Worm (Caenorhabditis elegans) whole organism, mixed stage, embryonic: ENCODE results near the gene srb-19.

ENCODE experiments used
- blmp-1 ChIP-seq: fragments of 150-350 bp; optimal IDR thresholded peaks from 2 replicates; lab custom pipeline; 2014; ENCODE audit warnings: missing biosample characterization, missing genetic modification characterization
- mab-5 ChIP-seq: fragments of 150-350 bp; optimal IDR thresholded peaks from 2 replicates; lab custom pipeline; 2014; ENCODE audit warnings: missing biosample characterization, missing genetic modification characterization
- ztf-11 ChIP-seq: fragments of 150-350 bp; optimal IDR thresholded peaks from 2 replicates; lab custom pipeline; 2014; ENCODE audit warnings: missing biosample characterization, missing genetic modification characterization

ce11 chrV:7551821-7552220 is 31.8 kb upstream of the srb-19 start, which contains the start of gene F19F10.3:
- TF ChIP-seq ztf-11 (tag; lab: Kevin White, UChicago) (no peak), mab-5 (tag; lab: Kevin White, UChicago) (no peak), blmp-1 (no peak)
